Worm (Caenorhabditis elegans) whole organism, young adult: ENCODE results near the gene Y54G11A.1.
A peak's percentile ranks its signal among the peaks of the same experiment; 100 is the strongest.

Experiments
- C06A6.2 ChIP-seq: fragments of 200-800 bp; sonication (Bioruptor generic); conservative IDR thresholded peaks from 2 replicates; pipeline ENCODE4 v1.3.6; 2022; ENCODE audit warnings: missing genetic modification characterization, missing compliant biosample characterization
- C17E4.6 ChIP-seq: fragments of 200-800 bp; sonication (Bioruptor generic); IDR thresholded peaks from 2 replicates; pipeline ENCODE4 v1.3.6; 2022; ENCODE audit warnings: missing genetic modification reagents, missing genetic modification characterization, missing compliant biosample characterization
- F10E7.11 ChIP-seq: sonication (generic microtip); optimal IDR thresholded peaks from 2 replicates; lab custom pipeline; 2017; ENCODE audit warnings: mild to moderate bottlenecking, missing genetic modification characterization, moderate library complexity, missing compliant biosample characterization
- F22D6.2 ChIP-seq: sonication (generic microtip); optimal IDR thresholded peaks from 2 replicates; lab custom pipeline; 2016; ENCODE audit warnings: mild to moderate bottlenecking, missing genetic modification characterization, missing compliant biosample characterization
- K11D2.4 ChIP-seq: fragments of 200-800 bp; sonication (Bioruptor generic); IDR thresholded peaks from 2 replicates; pipeline ENCODE4 v1.3.6; 2022; ENCODE audit warnings: missing genetic modification reagents, missing genetic modification characterization, missing compliant biosample characterization
- K12H6.12 ChIP-seq: fragments of 200-800 bp; sonication (Bioruptor generic); optimal IDR thresholded peaks from 2 replicates; lab custom pipeline; 2018; ENCODE audit warnings: mild to moderate bottlenecking, missing genetic modification characterization, missing compliant biosample characterization
- T07F8.4 ChIP-seq: sonication (generic microtip); optimal IDR thresholded peaks from 2 replicates; lab custom pipeline; 2016; ENCODE audit warnings: mild to moderate bottlenecking, missing genetic modification characterization, moderate library complexity, missing compliant biosample characterization
- Y56A3A.18 ChIP-seq: fragments of 200-800 bp; sonication (Bioruptor generic); IDR thresholded peaks from 2 replicates; pipeline ENCODE4 v1.3.6; 2022; ENCODE audit warnings: missing genetic modification reagents, missing genetic modification characterization, missing compliant biosample characterization
- Y79H2A.3 ChIP-seq: fragments of 200-800 bp; sonication (Bioruptor generic); conservative IDR thresholded peaks from 2 replicates; pipeline ENCODE4 v1.3.6; 2022; ENCODE audit warnings: missing genetic modification reagents, missing genetic modification characterization, missing compliant biosample characterization
- Y95B8A.8 ChIP-seq: fragments of 200-800 bp; sonication (Bioruptor generic); IDR thresholded peaks from 2 replicates; pipeline ENCODE4 v1.3.6; 2022; ENCODE audit warnings: missing genetic modification reagents, missing genetic modification characterization, missing compliant biosample characterization
- ama-1 ChIP-seq, 3 experiments: fragments of 150-350 bp in 1 of 3; sonication (generic microtip) in 2 of 3; optimal IDR thresholded peaks; 2 replicates each; lab custom pipeline; 2014 to 2018; ENCODE audit warnings: missing biosample characterization in 2 of 3, missing genetic modification characterization in 2 of 3, missing genetic modification reagents in 2 of 3
- atf-7 ChIP-seq: sonication (generic microtip); optimal IDR thresholded peaks from 2 replicates; lab custom pipeline; 2017; ENCODE audit warnings: mild to moderate bottlenecking, missing genetic modification characterization, missing compliant biosample characterization
- attf-3 ChIP-seq: fragments of 200-800 bp; sonication (Bioruptor generic); conservative IDR thresholded peaks from 2 replicates; pipeline ENCODE4 v1.3.6; 2022; ENCODE audit warnings: missing genetic modification reagents, missing genetic modification characterization, missing compliant biosample characterization
- bed-1 ChIP-seq: fragments of 200-800 bp; sonication (Bioruptor generic); IDR thresholded peaks from 2 replicates; pipeline ENCODE4 v1.3.6; 2022; ENCODE audit warnings: missing genetic modification reagents, missing genetic modification characterization, missing compliant biosample characterization
- cebp-1 ChIP-seq, 2 experiments: fragments of 200-800 bp in 1 of 2; sonication (Bioruptor generic) in 1 of 2; sonication (generic microtip) in 1 of 2; IDR thresholded peaks in 1 of 2; optimal IDR thresholded peaks in 1 of 2; 2 replicates each; pipeline versions ENCODE4 v1.3.6 to Lab custom; 2017 to 2022; ENCODE audit warnings: missing compliant biosample characterization in 2 of 2, missing genetic modification characterization in 2 of 2, mild to moderate bottlenecking in 1 of 2, missing genetic modification reagents in 1 of 2, moderate library complexity in 1 of 2
- dpl-1 ChIP-seq: fragments of 150-350 bp; optimal IDR thresholded peaks from 2 replicates; lab custom pipeline; 2014; ENCODE audit warnings: missing biosample characterization, missing genetic modification reagents, missing genetic modification characterization
- egl-44 ChIP-seq: fragments of 200-800 bp; sonication (Bioruptor generic); IDR thresholded peaks from 2 replicates; pipeline ENCODE4 v1.3.6; 2022; ENCODE audit warnings: missing genetic modification reagents, missing genetic modification characterization, missing compliant biosample characterization
- egrh-3 ChIP-seq: fragments of 200-800 bp; sonication (Bioruptor generic); IDR thresholded peaks from 2 replicates; pipeline ENCODE4 v1.3.6; 2022; ENCODE audit warnings: missing genetic modification reagents, missing genetic modification characterization, missing compliant biosample characterization
- hlh-12 ChIP-seq: sonication (generic microtip); optimal IDR thresholded peaks from 2 replicates; lab custom pipeline; 2016; ENCODE audit warnings: missing genetic modification characterization, missing compliant biosample characterization
- hlh-26 ChIP-seq: fragments of 200-800 bp; sonication (Bioruptor generic); conservative IDR thresholded peaks from 2 replicates; pipeline ENCODE4 v1.3.6; 2022; ENCODE audit warnings: missing genetic modification reagents, missing genetic modification characterization, missing compliant biosample characterization
- lag-1 ChIP-seq: fragments of 200-800 bp; sonication (Bioruptor generic); IDR thresholded peaks from 2 replicates; pipeline ENCODE4 v1.3.6; 2022; ENCODE audit warnings: missing genetic modification reagents, missing genetic modification characterization, missing compliant biosample characterization
- lin-26 ChIP-seq: fragments of 200-800 bp; sonication (Bioruptor generic); IDR thresholded peaks from 2 replicates; pipeline ENCODE4 v1.3.6; 2022; ENCODE audit warnings: missing genetic modification reagents, missing genetic modification characterization, missing compliant biosample characterization
- lin-35 ChIP-seq, 3 experiments: fragments of 150-350 bp in 2 of 3; sonication (generic microtip) in 1 of 3; optimal IDR thresholded peaks; 2 replicates each; lab custom pipeline; 2014 to 2018; ENCODE audit warnings: missing biosample characterization in 3 of 3, missing genetic modification characterization in 3 of 3, missing genetic modification reagents in 3 of 3
- lin-40 ChIP-seq: sonication (generic microtip); optimal IDR thresholded peaks from 2 replicates; lab custom pipeline; 2016; ENCODE audit warnings: missing genetic modification characterization, mild to moderate bottlenecking, missing compliant biosample characterization, missing genotype, missing genetic modification reagents
- madf-10 ChIP-seq: sonication (generic microtip); optimal IDR thresholded peaks from 2 replicates; lab custom pipeline; 2016; ENCODE audit warnings: mild to moderate bottlenecking, missing genetic modification characterization, missing compliant biosample characterization
- madf-6 ChIP-seq: fragments of 200-800 bp; sonication (Bioruptor generic); IDR thresholded peaks from 2 replicates; pipeline ENCODE4 v1.3.6; 2022; ENCODE audit warnings: missing genetic modification reagents, missing genetic modification characterization, missing compliant biosample characterization
- madf-8 ChIP-seq: fragments of 200-800 bp; sonication (Bioruptor generic); conservative IDR thresholded peaks from 2 replicates; pipeline ENCODE4 v1.3.6; 2022; ENCODE audit warnings: missing genetic modification reagents, missing genetic modification characterization, missing compliant biosample characterization
- mcd-1 ChIP-seq: fragments of 200-800 bp; sonication (Bioruptor generic); IDR thresholded peaks from 2 replicates; pipeline ENCODE4 v1.3.6; 2022; ENCODE audit warnings: missing genetic modification reagents, missing genetic modification characterization, missing compliant biosample characterization
- nfyb-1 ChIP-seq: fragments of 200-800 bp; sonication (Bioruptor generic); IDR thresholded peaks from 2 replicates; pipeline ENCODE4 v1.3.6; 2022; ENCODE audit warnings: missing genetic modification reagents, missing genetic modification characterization, missing compliant biosample characterization
- nhr-80 ChIP-seq: sonication (generic microtip); optimal IDR thresholded peaks from 2 replicates; lab custom pipeline; 2016; ENCODE audit warnings: missing genetic modification characterization, missing compliant biosample characterization
- nhr-90 ChIP-seq: sonication (generic microtip); optimal IDR thresholded peaks from 2 replicates; lab custom pipeline; 2016; ENCODE audit warnings: missing genotype, mild to moderate bottlenecking, missing genetic modification characterization, missing compliant biosample characterization
- pbrm-1 ChIP-seq: fragments of 200-800 bp; sonication (Bioruptor generic); IDR thresholded peaks from 2 replicates; pipeline ENCODE4 v1.3.6; 2022; ENCODE audit warnings: missing genetic modification reagents, missing genetic modification characterization, missing compliant biosample characterization
- rpc-1 ChIP-seq, 2 experiments: fragments of 150-350 bp in 1 of 2; sonication (generic microtip) in 1 of 2; optimal IDR thresholded peaks; 2 replicates each; lab custom pipeline; 2014 to 2018; ENCODE audit warnings: missing biosample characterization in 1 of 2, missing genetic modification characterization in 1 of 2, missing genetic modification reagents in 1 of 2, missing genotype in 1 of 2
- sea-2 ChIP-seq: fragments of 200-800 bp; sonication (Bioruptor generic); IDR thresholded peaks from 2 replicates; pipeline ENCODE4 v1.3.6; 2022; ENCODE audit warnings: missing genetic modification characterization, missing compliant biosample characterization
- snpc-1.3 ChIP-seq: sonication (generic microtip); optimal IDR thresholded peaks from 2 replicates; lab custom pipeline; 2017; ENCODE audit warnings: missing genetic modification characterization, mild to moderate bottlenecking, missing compliant biosample characterization, antibody characterized with exemption, moderate library complexity, missing genotype, missing genetic modification reagents; ENCODE audit not compliant: insufficient read depth
- tbp1 ChIP-seq: fragments of 200-800 bp; sonication (Bioruptor generic); optimal IDR thresholded peaks from 2 replicates; lab custom pipeline; 2018; ENCODE audit warnings: mild to moderate bottlenecking, missing genetic modification characterization, missing compliant biosample characterization
- tbx-9 ChIP-seq: sonication (generic microtip); optimal IDR thresholded peaks from 2 replicates; lab custom pipeline; 2016; ENCODE audit warnings: borderline replicate concordance, missing genetic modification characterization, inconsistent platforms, missing compliant biosample characterization
- unc-130 ChIP-seq: sonication (generic microtip); optimal IDR thresholded peaks from 2 replicates; lab custom pipeline; 2016; ENCODE audit warnings: missing genetic modification reagents, missing genetic modification characterization, missing compliant biosample characterization
- unc-62 ChIP-seq: fragments of 150-350 bp; optimal IDR thresholded peaks from 2 replicates; lab custom pipeline; 2014; ENCODE audit warnings: missing biosample characterization, missing genetic modification reagents, missing genetic modification characterization

The Y54G11A.1 gene

ce11 chrII:14291854-14292253 lies 22.9 kb upstream of the Y54G11A.1 start:
- peak; percentile 35; the same call in 1 of the 2 replicates for TF ChIP-seq mcd-1 (GFP tag; lab: Robert Waterston, UW)

ce11 chrII:14290846-14291245 lies 21.9 kb upstream of the Y54G11A.1 start:
- TF ChIP-seq nhr-80 (tag; lab: Kevin White, UChicago) (peak; percentile 5), nhr-90 (tag; lab: Kevin White, UChicago) (no peak), Y95B8A.8 (GFP tag; lab: Robert Waterston, UW) (no peak), cebp-1 (GFP tag; IDR thresholded peaks at IDR 0.05; lab: Robert Waterston, UW) (peak; percentile 85), cebp-1 (tag; optimal IDR thresholded peaks at IDR 0.05; lab: Kevin White, UChicago) (peak; percentile 90)
- TF ChIP-seq, all 124 proteins: peak for 2

- TF ChIP-seq K12H6.12 (tag; lab: Kevin White, UChicago) (no peak), sea-2 (no peak), lin-35 (GFP tag; optimal IDR thresholded peaks at IDR 0.05; lab: Kevin White, UChicago) (no peak), K11D2.4 (GFP tag; lab: Robert Waterston, UW) (no peak), hlh-12 (tag; lab: Kevin White, UChicago) (no peak), mcd-1 (GFP tag; lab: Robert Waterston, UW) (no peak), lin-26 (GFP tag; lab: Robert Waterston, UW) (no peak), pbrm-1 (GFP tag; lab: Robert Waterston, UW) (no peak), unc-62 (GFP tag; lab: Kevin White, UChicago) (no peak), unc-130 (GFP tag; lab: Kevin White, UChicago) (no peak), C17E4.6 (GFP tag; lab: Robert Waterston, UW) (no peak)
These were observed 20.0 kb upstream of the Y54G11A.1 start, which contains the start of gene srh-42 for ce11 chrII:14288968-14289367. Gene srh-42, minus strand, starts transcription at chrII:14289068.

- TF ChIP-seq bed-1 (GFP tag; lab: Robert Waterston, UW): no peak
- TF ChIP-seq ama-1 (optimal IDR thresholded peaks at IDR 0.05; lab: Kevin White, UChicago): no peak
- TF ChIP-seq ama-1 (GFP tag; optimal IDR thresholded peaks at IDR 0.05; lab: Kevin White, UChicago): no peak
- no peak for TF ChIP-seq lin-40 (tag; lab: Kevin White, UChicago)
- no peak for TF ChIP-seq madf-6
- no peak for TF ChIP-seq madf-8
- no peak for TF ChIP-seq egl-44 (GFP tag; lab: Robert Waterston, UW)
- no peak for TF ChIP-seq F22D6.2 (tag; lab: Kevin White, UChicago)
- no peak for TF ChIP-seq Y79H2A.3
- TF ChIP-seq hlh-26 (GFP tag; lab: Robert Waterston, UW): no peak
These were observed 18.3 kb upstream of the Y54G11A.1 start, which contains the start of gene srh-41 for ce11 chrII:14287277-14287676. Gene srh-41, minus strand, starts transcription at chrII:14287377.

ce11 chrII:14276409-14276808 lies 7.4 kb upstream of the Y54G11A.1 start, which contains the start of gene Y54G11A.3:
Gene Y54G11A.3, plus strand, starts transcription at chrII:14276621.
- TF ChIP-seq unc-130 (GFP tag; lab: Kevin White, UChicago) (no peak), F22D6.2 (tag; lab: Kevin White, UChicago) (no peak), nfyb-1 (no peak), madf-6 (peak; percentile 63; the same call in 1 of the 2 replicates), Y56A3A.18 (GFP tag; lab: Robert Waterston, UW) (no peak), snpc-1.3 (tag; lab: Kevin White, UChicago) (no peak), rpc-1 (optimal IDR thresholded peaks at IDR 0.05; lab: Kevin White, UChicago) (no peak), rpc-1 (tag; optimal IDR thresholded peaks at IDR 0.05; lab: Kevin White, UChicago) (no peak), F10E7.11 (tag; lab: Kevin White, UChicago) (no peak), T07F8.4 (tag; lab: Kevin White, UChicago) (no peak), tbp1 (GFP tag; lab: Kevin White, UChicago) (no peak), C06A6.2 (GFP tag; lab: Robert Waterston, UW) (no peak), pbrm-1 (GFP tag; lab: Robert Waterston, UW) (no peak), lag-1 (GFP tag; lab: Robert Waterston, UW) (no peak), ama-1 (optimal IDR thresholded peaks at IDR 0.05; lab: Kevin White, UChicago) (no peak), ama-1 (GFP tag; optimal IDR thresholded peaks at IDR 0.05; lab: Kevin White, UChicago) (no peak), atf-7 (no peak), attf-3 (GFP tag; lab: Robert Waterston, UW) (no peak), egrh-3 (no peak), madf-10 (tag; lab: Kevin White, UChicago) (no peak), madf-8 (no peak), dpl-1 (GFP tag; lab: Kevin White, UChicago) (no peak), egl-44 (GFP tag; lab: Robert Waterston, UW) (no peak), lin-40 (tag; lab: Kevin White, UChicago) (no peak), tbx-9 (no peak)
